Fruit fly (Drosophila melanogaster) whole organism, adult: ENCODE measurements around the gene CG4045.

Experiments used
- CG11617 ChIP-seq: fragments of 200-800 bp; sonication (Bioruptor generic); optimal IDR thresholded peaks from 2 replicates; lab custom pipeline; 2017; ENCODE audit warnings: mild to moderate bottlenecking, missing biosample characterization, missing genetic modification reagents, missing genetic modification characterization
- CG12768 ChIP-seq: fragments of 200-800 bp; sonication (Bioruptor generic); optimal IDR thresholded peaks from 2 replicates; lab custom pipeline; 2017; ENCODE audit warnings: missing biosample characterization, missing genetic modification characterization, mild to moderate bottlenecking, moderate library complexity, missing genetic modification reagents
- CG14711 ChIP-seq: fragments of 200-800 bp; sonication (Bioruptor generic); optimal IDR thresholded peaks from 2 replicates; lab custom pipeline; 2018; ENCODE audit warnings: missing biosample characterization, mild to moderate bottlenecking, missing genetic modification characterization, moderate library complexity
- CG1620 ChIP-seq: fragments of 200-800 bp; sonication (Bioruptor generic); optimal IDR thresholded peaks from 2 replicates; lab custom pipeline; 2016; ENCODE audit warnings: missing biosample characterization, missing genetic modification characterization
- CG33017 ChIP-seq: fragments of 200-800 bp; sonication (Bioruptor generic); optimal IDR thresholded peaks from 2 replicates; lab custom pipeline; 2018; ENCODE audit warnings: missing biosample characterization, mild to moderate bottlenecking, missing genetic modification characterization, moderate library complexity
- CG5204 ChIP-seq: fragments of 200-800 bp; sonication (Bioruptor generic); optimal IDR thresholded peaks from 2 replicates; lab custom pipeline; 2016; ENCODE audit warnings: missing biosample characterization, missing genetic modification characterization
- CG7045 ChIP-seq: fragments of 200-800 bp; sonication (Bioruptor generic); optimal IDR thresholded peaks from 2 replicates; lab custom pipeline; 2017; ENCODE audit warnings: missing biosample characterization, mild to moderate bottlenecking, missing genetic modification characterization
- CG7101 ChIP-seq: fragments of 200-800 bp; sonication (Bioruptor generic); optimal IDR thresholded peaks from 2 replicates; lab custom pipeline; 2018; ENCODE audit warnings: missing biosample characterization, mild to moderate bottlenecking, missing genetic modification characterization, moderate library complexity
- Clk ChIP-seq: fragments of 200-800 bp; sonication (Bioruptor generic); optimal IDR thresholded peaks from 2 replicates; lab custom pipeline; 2017; ENCODE audit warnings: missing biosample characterization, missing genetic modification characterization
- Crg-1 ChIP-seq: fragments of 200-800 bp; sonication (Bioruptor generic); optimal IDR thresholded peaks from 2 replicates; lab custom pipeline; 2016; ENCODE audit warnings: missing biosample characterization, missing genetic modification characterization
- Hr96 ChIP-seq: fragments of 200-800 bp; sonication (Bioruptor generic); optimal IDR thresholded peaks from 2 replicates; lab custom pipeline; 2016; ENCODE audit warnings: missing biosample characterization, missing genetic modification characterization
- Mnt ChIP-seq: fragments of 200-800 bp; sonication (Bioruptor generic); optimal IDR thresholded peaks from 2 replicates; lab custom pipeline; 2016; ENCODE audit warnings: missing biosample characterization, mild to moderate bottlenecking, missing genetic modification characterization
- bab1 ChIP-seq: fragments of 200-800 bp; sonication (Bioruptor generic); optimal IDR thresholded peaks from 3 replicates; lab custom pipeline; 2019; ENCODE audit warnings: missing biosample characterization, mild to moderate bottlenecking, missing genetic modification characterization, moderate library complexity
- cic ChIP-seq: fragments of 200-800 bp; sonication (Bioruptor generic); optimal IDR thresholded peaks from 2 replicates; lab custom pipeline; 2017; ENCODE audit warnings: missing biosample characterization, mild to moderate bottlenecking, missing genetic modification characterization, moderate library complexity
- cnc ChIP-seq, 2 experiments: fragments of >200 bp; optimal IDR thresholded peaks; 2 replicates each; lab custom pipeline; 2017
- kay ChIP-seq: fragments of 200-800 bp; sonication (Bioruptor generic); peaks from one replicate; lab custom pipeline; 2016; ENCODE audit warnings: missing biosample characterization, missing genetic modification characterization, borderline replicate concordance
- ovo ChIP-seq: fragments of 200-800 bp; sonication (Bioruptor generic); optimal IDR thresholded peaks from 2 replicates; lab custom pipeline; 2016; ENCODE audit warnings: missing biosample characterization, missing genetic modification characterization
- pad ChIP-seq: fragments of 200-800 bp; sonication (Bioruptor generic); optimal IDR thresholded peaks from 3 replicates; lab custom pipeline; 2017; ENCODE audit warnings: missing biosample characterization, missing genetic modification characterization, mild to moderate bottlenecking, moderate library complexity, missing genetic modification reagents
- tj ChIP-seq: fragments of 200-800 bp; sonication (Bioruptor generic); optimal IDR thresholded peaks from 3 replicates; lab custom pipeline; 2017; ENCODE audit warnings: missing biosample characterization, mild to moderate bottlenecking, missing genetic modification characterization, moderate library complexity
- toe ChIP-seq: fragments of 200-800 bp; sonication (Bioruptor generic); optimal IDR thresholded peaks from 2 replicates; lab custom pipeline; 2016; ENCODE audit warnings: missing biosample characterization, missing genetic modification characterization

CG4045 gene

DNA sequence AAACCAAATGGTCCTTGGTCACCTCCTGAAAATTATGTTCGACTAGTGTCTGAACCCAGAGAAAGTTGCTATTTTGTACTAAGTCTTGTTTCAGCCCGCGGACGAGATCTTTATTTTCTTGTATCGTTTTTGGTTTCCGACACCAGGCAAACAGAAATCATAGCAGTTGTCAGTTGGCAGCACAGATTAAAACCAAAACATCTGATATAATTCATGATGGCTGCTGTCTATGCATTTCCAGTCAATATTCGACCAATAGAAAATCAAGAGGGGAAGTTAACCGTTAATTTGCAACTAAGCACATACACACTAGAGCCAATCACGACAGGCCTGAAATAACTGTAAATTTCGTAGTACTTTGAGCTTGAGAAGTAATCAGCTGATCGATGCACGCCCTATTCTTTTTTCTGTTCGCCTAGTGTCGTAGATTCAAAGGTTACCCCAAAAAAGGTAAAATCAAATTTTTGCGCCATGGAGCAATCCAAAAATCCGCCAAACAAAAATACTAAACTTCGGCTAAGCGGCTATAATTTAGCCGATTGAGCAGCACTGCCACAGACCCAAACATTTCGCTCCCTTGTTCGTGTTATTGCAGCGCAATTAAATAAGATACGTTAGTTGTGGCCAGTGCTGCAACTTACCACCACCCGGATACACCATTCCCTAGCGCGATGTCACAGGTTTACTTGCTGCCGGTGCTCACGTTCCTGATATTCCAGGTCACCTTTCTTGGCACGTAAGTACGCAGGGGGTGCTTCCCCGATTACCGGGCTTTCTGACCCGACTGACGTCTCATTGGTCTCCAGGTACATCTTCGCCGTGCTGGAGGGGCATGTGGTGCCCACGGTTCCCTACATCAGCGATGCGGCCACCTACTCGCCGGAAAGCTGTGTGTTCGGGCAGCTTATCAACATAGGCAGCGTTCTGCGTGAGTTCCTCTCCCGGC, 985 bp upstream of the CG4045 start, which contains the start of gene CG4025:
TSS of gene CG4025 (plus strand) at position 555 of the 946 bp plus-strand sequence.
- TF ChIP-seq cic (GFP tag; lab: Kevin White, UChicago) = no peak
- TF ChIP-seq Mnt (GFP tag; lab: Kevin White, UChicago) = peak; percentile 10
- no peak for TF ChIP-seq Crg-1 (GFP tag; lab: Kevin White, UChicago)
- peak; percentile 99 for TF ChIP-seq pad
- no peak for TF ChIP-seq Clk (GFP tag; lab: Kevin White, UChicago)
- TF ChIP-seq CG11617 (GFP tag; lab: Kevin White, UChicago) = no peak
- no peak for TF ChIP-seq CG7045
- no peak for TF ChIP-seq tj
- TF ChIP-seq ovo = peak; percentile 56

DNA sequence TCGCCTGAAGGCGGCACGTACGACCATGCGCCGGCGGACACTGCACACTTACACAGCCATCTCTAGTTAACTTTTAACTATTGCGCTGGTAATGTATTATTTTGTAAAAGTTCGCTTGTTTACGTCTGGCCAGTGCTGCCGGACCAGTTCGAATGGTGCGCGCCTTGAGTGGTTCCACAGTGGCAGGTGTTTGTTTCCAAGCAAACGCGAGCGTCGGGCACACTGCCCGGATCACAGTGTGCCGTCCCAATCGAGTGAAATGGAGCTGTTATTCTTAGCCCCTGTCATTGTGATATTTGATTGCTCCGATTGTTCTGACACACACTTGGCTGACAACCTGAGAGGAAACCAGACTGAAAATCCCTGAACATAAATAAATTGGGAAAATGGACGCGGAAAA, 2.4 kb downstream of the CG4045 start, which contains the start of gene CG4199:
TSS of gene CG4199 (minus strand) at position 159 of the 400 bp plus-strand sequence.
- peak; percentile 52 for TF ChIP-seq CG7101
- TF ChIP-seq CG7045 = no peak
- TF ChIP-seq toe = no peak
- no peak for TF ChIP-seq CG12768 (GFP tag; lab: Kevin White, UChicago)
- TF ChIP-seq cnc (optimal IDR thresholded peaks at IDR 0.05; lab: Kevin White, UChicago) = no peak
- peak; percentile 25 for TF ChIP-seq CG11617 (GFP tag; lab: Kevin White, UChicago)
- TF ChIP-seq Mnt (GFP tag; lab: Kevin White, UChicago) = peak; percentile 80
- peak; percentile 25 for TF ChIP-seq pad
- peak; percentile 81 for TF ChIP-seq bab1 (GFP tag; lab: Kevin White, UChicago)
- no peak for TF ChIP-seq CG14711 (tag; lab: Kevin White, UChicago)
- TF ChIP-seq CG1620 = peak; percentile 53
- peak; percentile 1 for TF ChIP-seq ovo

DNA sequence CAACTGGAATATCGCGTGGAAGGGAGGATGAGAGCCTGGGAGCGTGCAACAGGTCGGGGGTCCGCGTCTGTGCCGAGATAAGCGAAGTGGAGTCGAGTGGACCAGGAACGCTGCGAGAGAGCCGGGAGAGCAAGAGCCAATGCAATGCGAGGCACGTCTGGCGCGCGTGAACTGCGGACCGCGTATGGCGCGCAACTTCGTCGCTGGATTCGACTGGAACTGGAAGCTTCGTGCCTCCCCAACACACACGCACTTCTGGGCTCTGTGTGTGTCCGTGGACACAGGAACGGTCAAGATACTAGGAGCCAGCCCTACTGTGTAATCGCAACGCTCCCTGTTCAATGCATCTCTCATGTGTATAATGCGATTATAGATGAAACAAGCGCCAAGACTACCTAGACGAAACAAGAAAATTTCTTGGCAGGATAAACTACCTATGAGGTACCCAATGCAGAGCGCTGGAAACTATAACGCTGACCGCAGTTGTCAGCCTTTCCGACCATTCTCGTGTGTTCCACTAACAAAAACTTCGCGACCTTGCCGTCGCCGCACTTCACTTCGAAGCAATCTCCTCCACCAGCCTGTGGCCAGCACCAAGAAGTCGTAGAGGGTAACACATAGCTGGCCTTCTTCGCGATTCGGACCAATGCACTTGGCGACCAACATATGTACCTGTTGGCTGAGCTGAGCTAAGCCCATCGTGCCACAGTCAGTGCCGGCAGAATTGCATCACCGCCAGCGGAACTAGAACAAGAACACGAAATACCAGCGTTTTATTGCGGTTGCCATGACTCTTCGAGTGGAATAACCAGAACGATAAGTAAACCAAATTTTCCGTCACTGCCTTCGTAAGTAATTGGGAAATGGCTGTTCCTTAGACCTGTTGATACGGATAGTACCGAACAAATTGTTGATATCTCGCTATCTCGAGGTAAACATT, 3.6 kb downstream of the CG4045 start, which contains the start of gene Rtca:
TSS of gene Rtca (plus strand) at position 536 of the 940 bp plus-strand sequence.
- TF ChIP-seq CG7101 = peak; percentile 72
- no peak for TF ChIP-seq toe
- no peak for TF ChIP-seq cic (GFP tag; lab: Kevin White, UChicago)
- TF ChIP-seq CG33017 (tag; lab: Kevin White, UChicago) = peak; percentile 21
- TF ChIP-seq kay (GFP tag; lab: Kevin White, UChicago) = no peak
- TF ChIP-seq CG5204 (GFP tag; lab: Kevin White, UChicago) = no peak
- TF ChIP-seq CG7045 = peak; percentile 49
- TF ChIP-seq ovo = no peak
- no peak for TF ChIP-seq Clk (GFP tag; lab: Kevin White, UChicago)
- TF ChIP-seq Hr96 (GFP tag; lab: Kevin White, UChicago) = peak; percentile 62
- TF ChIP-seq Mnt (GFP tag; lab: Kevin White, UChicago) = peak; percentile 7
- TF ChIP-seq pad = peak; percentile 35
- peak; percentile 9 for TF ChIP-seq bab1 (GFP tag; lab: Kevin White, UChicago)
- peak; percentile 59 for TF ChIP-seq CG12768 (GFP tag; lab: Kevin White, UChicago)
- TF ChIP-seq tj = peak; percentile 19
- TF ChIP-seq cnc (optimal IDR thresholded peaks at IDR 0.05; lab: Kevin White, UChicago) = no peak
- no peak for TF ChIP-seq CG14711 (tag; lab: Kevin White, UChicago)
- no peak for TF ChIP-seq CG1620
- peak; percentile 12 for TF ChIP-seq Crg-1 (GFP tag; lab: Kevin White, UChicago)
- TF ChIP-seq CG11617 (GFP tag; lab: Kevin White, UChicago) = peak; percentile 73

DNA sequence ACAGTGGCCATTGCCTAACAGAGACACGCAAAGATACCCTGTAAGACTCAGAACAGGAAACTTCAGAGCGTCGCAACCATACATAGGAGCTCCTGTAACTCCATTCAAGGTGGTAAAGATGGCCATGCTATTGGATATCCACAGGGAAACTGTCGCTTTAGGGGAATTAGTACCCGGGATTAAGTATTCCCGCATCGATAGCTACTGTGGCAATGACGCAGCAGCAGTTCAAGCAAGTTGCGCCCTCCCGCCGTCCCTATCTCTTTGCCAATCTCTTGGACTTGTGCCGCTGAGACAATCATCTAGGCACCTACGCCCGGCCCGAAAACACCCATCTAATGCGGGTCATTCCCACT, 5.0 kb downstream of the CG4045 start:
- no peak for TF ChIP-seq Clk (GFP tag; lab: Kevin White, UChicago)
- peak; percentile 38 for TF ChIP-seq bab1 (GFP tag; lab: Kevin White, UChicago)
- TF ChIP-seq CG7101 = peak; percentile 69
- TF ChIP-seq cic (GFP tag; lab: Kevin White, UChicago) = no peak
- peak; percentile 78 for TF ChIP-seq CG12768 (GFP tag; lab: Kevin White, UChicago)
- TF ChIP-seq CG14711 (tag; lab: Kevin White, UChicago) = peak; percentile 72
- peak; percentile 66 for TF ChIP-seq toe
- no peak for TF ChIP-seq kay (GFP tag; lab: Kevin White, UChicago)
- peak; percentile 49 for TF ChIP-seq pad
- TF ChIP-seq Crg-1 (GFP tag; lab: Kevin White, UChicago) = peak; percentile 41
- peak; percentile 24 for TF ChIP-seq ovo
- TF ChIP-seq CG7045 = peak; percentile 55
- TF ChIP-seq CG1620 = peak; percentile 64
- TF ChIP-seq tj = peak; percentile 12
- TF ChIP-seq CG5204 (GFP tag; lab: Kevin White, UChicago) = no peak
- no peak for TF ChIP-seq Mnt (GFP tag; lab: Kevin White, UChicago)
- peak; percentile 47 for TF ChIP-seq CG11617 (GFP tag; lab: Kevin White, UChicago)
- TF ChIP-seq Hr96 (GFP tag; lab: Kevin White, UChicago) = peak; percentile 83
- TF ChIP-seq CG33017 (tag; lab: Kevin White, UChicago) = peak; percentile 6
- peak in 1 of 2 experiments; percentile 83 for TF ChIP-seq cnc (optimal IDR thresholded peaks at IDR 0.05; lab: Kevin White, UChicago)
